Worm (Caenorhabditis elegans): ENCODE results near the gene adt-3.
A peak's percentile ranks its signal among the peaks of the same experiment; 100 is the strongest.

adt-3 gene

DNA sequence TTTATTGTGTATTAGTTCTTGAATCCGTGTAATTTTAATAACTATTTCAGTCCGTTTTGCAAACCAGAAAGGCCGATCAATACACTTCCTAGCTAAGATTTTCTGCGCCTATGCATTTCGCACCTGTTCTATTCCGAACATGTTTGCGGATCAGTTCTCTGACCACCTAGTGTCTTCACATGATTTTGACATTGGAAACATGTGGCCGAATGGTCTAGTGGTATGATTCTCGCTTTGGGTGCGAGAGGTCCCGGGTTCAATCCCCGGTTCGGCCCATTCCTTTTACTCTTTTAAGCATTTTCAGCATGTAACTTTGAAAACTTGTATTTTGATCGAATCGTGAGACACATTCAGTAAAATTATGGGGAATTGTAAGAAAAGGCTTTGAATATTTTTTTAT lies 37.9 kb downstream of the adt-3 start (continued):
- no peak for TF ChIP-seq tag-97 (GFP tag; IDR thresholded peaks at IDR 0.05)
- no peak for TF ChIP-seq ceh-44 (GFP tag; IDR thresholded peaks at IDR 0.05)
- TF ChIP-seq madf-5 (GFP tag; IDR thresholded peaks at IDR 0.05) = peak; percentile 66 to 71; a peak in 1 of 4 replicates
- TF ChIP-seq attf-4 (tag; optimal IDR thresholded peaks at IDR 0.05) = no peak
- TF ChIP-seq nhr-102 (tag; optimal IDR thresholded peaks at IDR 0.05) = no peak
- no peak for TF ChIP-seq F49E8.2 (tag; optimal IDR thresholded peaks at IDR 0.05; ENCODE audit: borderline replicate concordance)
- TF ChIP-seq ztf-7 (tag; optimal IDR thresholded peaks at IDR 0.05) = no peak
- no peak for TF ChIP-seq ZK546.5 (tag; optimal IDR thresholded peaks at IDR 0.05)
- TF ChIP-seq aha-1 (tag) = no peak
- no peak for TF ChIP-seq spr-1 (tag; optimal IDR thresholded peaks at IDR 0.05)
- 0 out of 2 replicates have a peak, but pooled peaks have one; percentile 52 for TF ChIP-seq ceh-20 (GFP tag; IDR thresholded peaks at IDR 0.05)
- TF ChIP-seq ZK337.2 (GFP tag; IDR thresholded peaks at IDR 0.05) = no peak
- no peak for TF ChIP-seq D1046.2 (GFP tag; IDR thresholded peaks at IDR 0.05)
- no peak for TF ChIP-seq zfp-3 (GFP tag; conservative IDR thresholded peaks at IDR 0.05)
- no peak for TF ChIP-seq skn-1 (tag; optimal IDR thresholded peaks at IDR 0.05)
- TF ChIP-seq F37D6.2 (tag; optimal IDR thresholded peaks at IDR 0.05) = no peak
- TF ChIP-seq F26F4.8 (GFP tag; conservative IDR thresholded peaks at IDR 0.05) = peak; percentile 40; the same call in 1 of the 2 replicates
- TF ChIP-seq ama-1 (optimal IDR thresholded peaks at IDR 0.05) = no peak
- TF ChIP-seq sdz-12 (GFP tag; optimal IDR thresholded peaks at IDR 0.05) = peak; percentile 33
- TF ChIP-seq nhr-10 (tag; optimal IDR thresholded peaks at IDR 0.05) = no peak
- TF ChIP-seq fkh-10 (GFP tag; optimal IDR thresholded peaks at IDR 0.05) = no peak
- TF ChIP-seq ctbp-1 (GFP tag; IDR thresholded peaks at IDR 0.05) = peak; percentile 54; the same call in 1 of the 2 replicates
- TF ChIP-seq spr-3 (GFP tag; optimal IDR thresholded peaks at IDR 0.05) = no peak
- peak; percentile 32 for TF ChIP-seq duxl-1 (tag; optimal IDR thresholded peaks at IDR 0.05; ENCODE audit: poor library complexity)
- peak; percentile 41; the same call in 1 of the 2 replicates for TF ChIP-seq vab-7 (GFP tag; IDR thresholded peaks at IDR 0.05)
- TF ChIP-seq cey-2 (tag; optimal IDR thresholded peaks at IDR 0.05; ENCODE audit: borderline replicate concordance, insufficient read depth) = no peak
- peak; percentile 29 for TF ChIP-seq dmd-6 (GFP tag; IDR thresholded peaks at IDR 0.05)
- peak; percentile 68 for TF ChIP-seq tra-1 (GFP tag; IDR thresholded peaks at IDR 0.05)
- no peak for TF ChIP-seq fos-1 (tag; optimal IDR thresholded peaks at IDR 0.05)
- TF ChIP-seq rbr-2 (tag; optimal IDR thresholded peaks at IDR 0.05) = no peak
- TF ChIP-seq lin-13 (GFP tag; optimal IDR thresholded peaks at IDR 0.05) = peak; percentile 43
- TF ChIP-seq saeg-2 (GFP tag; IDR thresholded peaks at IDR 0.05) = 0 out of 2 replicates have a peak, but pooled peaks have one; percentile 33
- no peak for TF ChIP-seq F10B5.3 (tag; optimal IDR thresholded peaks at IDR 0.05)
- peak; percentile 82 for TF ChIP-seq lim-7 (GFP tag; IDR thresholded peaks at IDR 0.05)
- TF ChIP-seq daf-16 (GFP tag; optimal IDR thresholded peaks at IDR 0.05) = peak in 1 of 2 experiments; percentile 24
- TF ChIP-seq daf-16 (tag; optimal IDR thresholded peaks at IDR 0.05) = peak; percentile 13
- no peak for TF ChIP-seq set-16 (GFP tag; IDR thresholded peaks at IDR 0.05)
- TF ChIP-seq nhr-41 (GFP tag; IDR thresholded peaks at IDR 0.05) = peak; percentile 27; the same call in 1 of the 2 replicates
- TF ChIP-seq dmd-8 (GFP tag; IDR thresholded peaks at IDR 0.05) = peak; percentile 94
- 0 out of 2 replicates have a peak, but pooled peaks have one; percentile 53 for TF ChIP-seq lin-29 (GFP tag; IDR thresholded peaks at IDR 0.05)
- peak; percentile 88 for TF ChIP-seq egl-43 (GFP tag; IDR thresholded peaks at IDR 0.05)
- no peak for TF ChIP-seq nhr-25 (tag; optimal IDR thresholded peaks at IDR 0.05; ENCODE audit: borderline replicate concordance, insufficient read depth)
- no peak for TF ChIP-seq ces-1 (GFP tag; optimal IDR thresholded peaks at IDR 0.05)
- peak; percentile 84 for TF ChIP-seq pha-4 (GFP tag; IDR thresholded peaks at IDR 0.05)
- TF ChIP-seq pha-4 (tag; optimal IDR thresholded peaks at IDR 0.05) = no peak
- TF ChIP-seq nhr-76 (tag; optimal IDR thresholded peaks at IDR 0.05) = no peak
- no peak for TF ChIP-seq egl-27 (tag; optimal IDR thresholded peaks at IDR 0.05)
- no peak for TF ChIP-seq Y5F2A.4 (GFP tag; optimal IDR thresholded peaks at IDR 0.05)
- TF ChIP-seq hif-1 (tag; optimal IDR thresholded peaks at IDR 0.05) = no peak
- TF ChIP-seq hlh-30 (tag; optimal IDR thresholded peaks at IDR 0.05; ENCODE audit: insufficient read depth) = peak; percentile 64
- peak; percentile 72 for TF ChIP-seq mes-2 (tag; optimal IDR thresholded peaks at IDR 0.05; ENCODE audit: poor library complexity, severe bottlenecking)
